Fruit fly (Drosophila melanogaster): ENCODE data around the gene CG43089.

- no peak for TF ChIP-seq Mnt (GFP tag; optimal IDR thresholded peaks at IDR 0.05)
- no peak for TF ChIP-seq Hr96 (GFP tag; optimal IDR thresholded peaks at IDR 0.05)
- no peak for TF ChIP-seq pad (GFP tag; optimal IDR thresholded peaks at IDR 0.05)
- TF ChIP-seq Clk (GFP tag; optimal IDR thresholded peaks at IDR 0.05): no peak
- no peak for TF ChIP-seq CG7045 (GFP tag; optimal IDR thresholded peaks at IDR 0.05)
- TF ChIP-seq CG14711 (tag; optimal IDR thresholded peaks at IDR 0.05): no peak
These were observed 7.0 kb upstream of the CG43089 start for dm6 chr3L:3706782-3707181.

Data from whole organism, adult.